Worm (Caenorhabditis elegans) whole organism, young adult: ENCODE data around the gene C39B5.10.

Source experiments
- B0035.1 ChIP-seq: sonication (generic microtip); optimal IDR thresholded peaks from 2 replicates; lab custom pipeline; 2016; ENCODE audit warnings: missing genetic modification characterization, mild to moderate bottlenecking, missing compliant biosample characterization, missing genotype, missing genetic modification reagents
- C06A6.2 ChIP-seq: fragments of 200-800 bp; sonication (Bioruptor generic); conservative IDR thresholded peaks from 2 replicates; pipeline ENCODE4 v1.3.6; 2022; ENCODE audit warnings: missing genetic modification characterization, missing compliant biosample characterization
- D2030.7 ChIP-seq: fragments of 200-800 bp; sonication (Bioruptor generic); IDR thresholded peaks from 2 replicates; pipeline ENCODE4 v1.3.6; 2022; ENCODE audit warnings: missing genetic modification reagents, missing genetic modification characterization, missing compliant biosample characterization
- F52B5.7 ChIP-seq: sonication (generic microtip); optimal IDR thresholded peaks from 2 replicates; lab custom pipeline; 2016; ENCODE audit warnings: mild to moderate bottlenecking, missing genetic modification characterization, missing compliant biosample characterization
- F57C9.4 ChIP-seq: sonication (generic microtip); optimal IDR thresholded peaks from 2 replicates; lab custom pipeline; 2017; ENCODE audit warnings: mild to moderate bottlenecking, missing genetic modification characterization, missing compliant biosample characterization
- T26A5.8 ChIP-seq: sonication (generic microtip); optimal IDR thresholded peaks from 2 replicates; lab custom pipeline; 2016; ENCODE audit warnings: missing genetic modification characterization, missing compliant biosample characterization
- Y95B8A.8 ChIP-seq: fragments of 200-800 bp; sonication (Bioruptor generic); IDR thresholded peaks from 2 replicates; pipeline ENCODE4 v1.3.6; 2022; ENCODE audit warnings: missing genetic modification reagents, missing genetic modification characterization, missing compliant biosample characterization
- ZK185.1 ChIP-seq: sonication (generic microtip); optimal IDR thresholded peaks from 2 replicates; lab custom pipeline; 2016; ENCODE audit warnings: mild to moderate bottlenecking, missing genetic modification characterization, missing compliant biosample characterization; ENCODE audit not compliant: poor library complexity, severe bottlenecking
- aptf-2 ChIP-seq: fragments of 200-800 bp; sonication (Bioruptor generic); conservative IDR thresholded peaks from 2 replicates; pipeline ENCODE4 v1.3.6; 2022; ENCODE audit warnings: missing genetic modification reagents, missing genetic modification characterization, missing compliant biosample characterization
- attf-5 ChIP-seq: fragments of 200-800 bp; sonication (Bioruptor generic); optimal IDR thresholded peaks from 2 replicates; lab custom pipeline; 2018; ENCODE audit warnings: mild to moderate bottlenecking, missing genetic modification characterization, missing compliant biosample characterization
- ceh-40 ChIP-seq: fragments of 200-800 bp; sonication (Bioruptor generic); IDR thresholded peaks from 2 replicates; pipeline ENCODE4 v1.3.6; 2022; ENCODE audit warnings: missing genetic modification characterization, missing compliant biosample characterization
- dox-1 ChIP-seq: fragments of 200-800 bp; sonication (Bioruptor generic); IDR thresholded peaks from 2 replicates; pipeline ENCODE4 v1.3.6; 2022; ENCODE audit warnings: missing genetic modification reagents, missing genetic modification characterization, missing compliant biosample characterization
- egl-44 ChIP-seq: fragments of 200-800 bp; sonication (Bioruptor generic); IDR thresholded peaks from 2 replicates; pipeline ENCODE4 v1.3.6; 2022; ENCODE audit warnings: missing genetic modification reagents, missing genetic modification characterization, missing compliant biosample characterization
- him-1 ChIP-seq: sonication (generic microtip); optimal IDR thresholded peaks from 2 replicates; lab custom pipeline; 2016; ENCODE audit warnings: missing genotype, missing genetic modification reagents, missing genetic modification characterization, missing compliant biosample characterization
- hlh-26 ChIP-seq: fragments of 200-800 bp; sonication (Bioruptor generic); conservative IDR thresholded peaks from 2 replicates; pipeline ENCODE4 v1.3.6; 2022; ENCODE audit warnings: missing genetic modification reagents, missing genetic modification characterization, missing compliant biosample characterization
- hmg-1.2 ChIP-seq: fragments of 200-800 bp; sonication (Bioruptor generic); IDR thresholded peaks from 2 replicates; pipeline ENCODE4 v1.3.6; 2022; ENCODE audit warnings: missing genetic modification reagents, missing genetic modification characterization, missing compliant biosample characterization
- let-526 ChIP-seq: fragments of 200-800 bp; sonication (Bioruptor generic); IDR thresholded peaks from 2 replicates; pipeline ENCODE4 v1.3.6; 2022; ENCODE audit warnings: missing genetic modification reagents, missing genetic modification characterization, missing compliant biosample characterization
- lsl-1 ChIP-seq: fragments of 200-800 bp; sonication (Bioruptor generic); optimal IDR thresholded peaks from 2 replicates; lab custom pipeline; 2018; ENCODE audit warnings: mild to moderate bottlenecking, missing genetic modification characterization, moderate library complexity, missing compliant biosample characterization
- lsy-27 ChIP-seq: sonication (generic microtip); optimal IDR thresholded peaks from 2 replicates; lab custom pipeline; 2017; ENCODE audit warnings: missing genetic modification characterization, mild to moderate bottlenecking, missing compliant biosample characterization, antibody characterized with exemption, missing genotype, borderline replicate concordance; ENCODE audit not compliant: insufficient read depth
- madf-3 ChIP-seq: fragments of 200-800 bp; sonication (Bioruptor generic); IDR thresholded peaks from 2 replicates; pipeline ENCODE4 v1.3.6; 2022; ENCODE audit warnings: missing genetic modification reagents, missing genetic modification characterization, missing compliant biosample characterization
- mcd-1 ChIP-seq: fragments of 200-800 bp; sonication (Bioruptor generic); IDR thresholded peaks from 2 replicates; pipeline ENCODE4 v1.3.6; 2022; ENCODE audit warnings: missing genetic modification reagents, missing genetic modification characterization, missing compliant biosample characterization
- nhr-27 ChIP-seq: fragments of 200-800 bp; sonication (Bioruptor generic); optimal IDR thresholded peaks from 2 replicates; lab custom pipeline; 2018; ENCODE audit warnings: mild to moderate bottlenecking, missing genetic modification characterization, moderate library complexity, missing compliant biosample characterization
- nhr-80 ChIP-seq: sonication (generic microtip); optimal IDR thresholded peaks from 2 replicates; lab custom pipeline; 2016; ENCODE audit warnings: missing genetic modification characterization, missing compliant biosample characterization
- pbrm-1 ChIP-seq: fragments of 200-800 bp; sonication (Bioruptor generic); IDR thresholded peaks from 2 replicates; pipeline ENCODE4 v1.3.6; 2022; ENCODE audit warnings: missing genetic modification reagents, missing genetic modification characterization, missing compliant biosample characterization
- rec-8 ChIP-seq, 2 experiments: sonication (generic microtip); optimal IDR thresholded peaks; 2 replicates each; lab custom pipeline; 2016; ENCODE audit warnings: mild to moderate bottlenecking in 2 of 2, missing genetic modification characterization in 2 of 2, missing genetic modification reagents in 2 of 2, missing genotype in 2 of 2, missing biosample characterization in 1 of 2, missing compliant biosample characterization in 1 of 2, moderate library complexity in 1 of 2
- tbx-9 ChIP-seq: sonication (generic microtip); optimal IDR thresholded peaks from 2 replicates; lab custom pipeline; 2016; ENCODE audit warnings: borderline replicate concordance, missing genetic modification characterization, inconsistent platforms, missing compliant biosample characterization
- tlf-1 ChIP-seq: fragments of 200-800 bp; sonication (Bioruptor generic); optimal IDR thresholded peaks from 2 replicates; lab custom pipeline; 2018; ENCODE audit warnings: mild to moderate bottlenecking, missing genetic modification characterization, missing compliant biosample characterization
- ztf-25 ChIP-seq: fragments of 200-800 bp; sonication (Bioruptor generic); IDR thresholded peaks from 2 replicates; pipeline ENCODE4 v1.3.6; 2022; ENCODE audit warnings: missing genetic modification reagents, missing genetic modification characterization, missing compliant biosample characterization
- ztf-3 ChIP-seq: fragments of 200-800 bp; sonication (Bioruptor generic); optimal IDR thresholded peaks from 2 replicates; lab custom pipeline; 2018; ENCODE audit warnings: mild to moderate bottlenecking, missing genetic modification characterization, missing compliant biosample characterization

C39B5.10 gene

DNA sequence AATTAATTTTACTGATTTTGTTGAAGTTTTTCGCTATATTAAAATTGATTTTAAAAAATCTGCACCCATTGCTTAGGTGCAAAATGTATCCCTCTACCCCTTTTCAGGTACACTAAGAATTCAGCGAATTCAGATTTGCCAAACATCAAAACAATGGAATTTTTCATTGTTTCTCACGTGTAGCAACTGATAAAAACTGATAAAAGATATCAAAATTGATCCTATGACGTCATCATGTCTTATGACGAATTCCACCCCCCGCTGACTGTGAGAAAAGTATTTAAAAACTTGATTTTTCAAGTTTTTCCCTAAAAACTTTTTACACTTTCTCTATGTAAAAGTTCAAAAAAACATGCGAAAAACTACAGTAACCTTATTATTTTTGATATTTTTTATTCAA lies 41.1 kb upstream of the C39B5.10 start, which contains the start of gene Y54F10BM.22:
Gene Y54F10BM.22 (plus strand): TSS at position 331 of the 400 bp plus-strand sequence.
- TF ChIP-seq C06A6.2 (GFP tag; lab: Robert Waterston, UW) (no peak), tlf-1 (no peak), F57C9.4 (tag; lab: Kevin White, UChicago) (no peak), lsl-1 (GFP tag; lab: Kevin White, UChicago) (no peak), rec-8 (tag; optimal IDR thresholded peaks at IDR 0.05; lab: Kevin White, UChicago) (no peak), ztf-25 (no peak)

DNA sequence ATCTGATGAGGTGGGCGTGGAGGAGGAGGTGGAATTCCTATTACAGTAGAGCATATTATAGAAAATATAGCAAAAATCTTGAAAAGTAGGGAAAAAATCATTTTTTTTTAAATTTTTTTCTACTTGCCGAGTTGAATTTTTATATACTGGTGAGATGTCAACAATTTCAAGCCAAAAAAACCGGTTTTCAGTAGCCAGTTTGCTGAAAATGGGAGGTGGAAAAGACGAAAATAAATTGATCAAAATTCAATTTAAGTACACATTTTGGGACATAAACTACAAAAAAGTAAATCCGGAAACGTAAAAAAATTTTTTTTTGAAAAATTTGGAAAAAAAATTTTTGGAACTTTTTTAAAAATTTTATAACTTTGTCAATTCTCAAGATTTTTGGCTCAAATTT lies 40.0 kb upstream of the C39B5.10 start, which contains the start of gene Y54F10BM.23:
Gene Y54F10BM.23 (minus strand): TSS at position 101 of the 400 bp plus-strand sequence.
- TF ChIP-seq hmg-1.2 (GFP tag; lab: Robert Waterston, UW) (no peak), F52B5.7 (tag; lab: Kevin White, UChicago) (no peak), ceh-40 (GFP tag; lab: Robert Waterston, UW) (no peak), him-1 (tag; lab: Kevin White, UChicago) (no peak), dox-1 (GFP tag; lab: Robert Waterston, UW) (no peak)

DNA sequence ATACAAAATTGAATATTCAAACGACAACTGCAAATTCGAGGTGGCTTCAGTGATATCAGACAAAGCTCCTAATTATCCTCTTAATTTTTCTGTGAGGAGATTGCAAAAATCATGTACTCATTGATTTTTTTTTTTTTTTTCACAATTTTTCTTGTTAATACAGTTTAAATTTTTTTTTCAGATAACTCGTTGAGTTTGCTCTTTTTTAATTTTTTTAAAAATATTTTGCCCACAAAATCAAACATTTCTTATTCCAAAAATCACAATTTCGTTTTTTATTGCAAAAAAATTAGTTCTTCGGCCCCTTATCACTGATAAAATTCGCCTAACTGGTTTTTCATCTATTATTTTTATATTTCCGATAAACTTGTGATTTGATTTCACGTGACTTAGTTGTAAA lies 37.4 kb upstream of the C39B5.10 start, which contains the start of gene Y54F10BM.21:
Gene Y54F10BM.21 (plus strand): TSS at position 301 of the 400 bp plus-strand sequence.
- TF ChIP-seq B0035.1 (tag; lab: Kevin White, UChicago) = no peak
- no peak for TF ChIP-seq T26A5.8 (tag; lab: Kevin White, UChicago)
- no peak for TF ChIP-seq ztf-3 (GFP tag; lab: Kevin White, UChicago)
- TF ChIP-seq egl-44 (GFP tag; lab: Robert Waterston, UW) = no peak
- TF ChIP-seq attf-5 (GFP tag; lab: Kevin White, UChicago) = no peak

DNA sequence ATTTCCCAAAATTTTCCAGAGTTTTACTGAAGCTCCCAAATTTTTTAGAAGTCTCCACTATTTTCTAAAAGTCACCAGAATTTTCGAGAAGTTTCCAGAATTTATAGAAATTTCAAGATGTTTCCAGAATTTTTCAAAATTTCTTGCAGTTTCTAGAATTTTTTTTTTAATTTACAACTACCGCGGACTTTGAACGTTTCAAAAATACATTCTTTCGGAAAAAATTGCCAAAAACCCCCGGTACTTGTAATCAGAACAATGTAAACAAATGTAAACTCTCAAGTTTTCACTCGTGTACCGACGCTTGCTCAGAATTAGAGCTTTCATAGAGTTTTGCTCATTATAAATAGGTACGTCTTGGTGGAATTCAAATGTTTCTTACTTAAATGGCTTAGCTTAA lies 33.3 kb upstream of the C39B5.10 start, which contains the start of gene fbxa-39:
Gene fbxa-39 (plus strand): TSS at position 301 of the 400 bp plus-strand sequence.
- no peak for TF ChIP-seq ZK185.1 (tag; lab: Kevin White, UChicago)
- TF ChIP-seq Y95B8A.8 (GFP tag; lab: Robert Waterston, UW) = no peak
- TF ChIP-seq pbrm-1 (GFP tag; lab: Robert Waterston, UW) = no peak
- no peak for TF ChIP-seq nhr-27 (tag; lab: Kevin White, UChicago)
- no peak for TF ChIP-seq lsy-27 (tag; lab: Kevin White, UChicago)
- TF ChIP-seq madf-3 (GFP tag; lab: Robert Waterston, UW) = no peak
- TF ChIP-seq aptf-2 (GFP tag; lab: Robert Waterston, UW) = no peak
- TF ChIP-seq D2030.7 (GFP tag; lab: Robert Waterston, UW) = no peak
- TF ChIP-seq let-526 (GFP tag; lab: Robert Waterston, UW) = no peak
- TF ChIP-seq hlh-26 (GFP tag; lab: Robert Waterston, UW) = no peak
- TF ChIP-seq tbx-9 = no peak

DNA sequence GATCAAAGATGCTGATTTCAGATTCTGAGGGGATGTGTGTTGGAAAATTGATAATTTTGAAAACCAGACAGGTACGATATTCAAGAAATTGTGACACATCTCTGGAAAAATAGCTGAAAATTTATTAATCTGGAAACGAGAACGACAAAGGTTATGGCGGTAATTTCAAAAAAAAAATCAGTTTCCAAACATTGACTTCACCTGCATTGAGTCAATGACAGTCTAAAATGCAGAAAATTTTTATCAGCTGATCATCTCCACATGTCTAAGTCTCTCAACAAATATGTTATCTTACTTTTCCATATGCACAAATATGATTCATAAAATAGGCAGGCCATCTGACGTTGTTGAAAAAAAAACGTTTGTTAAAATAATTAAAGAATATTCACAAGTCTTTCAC lies 32.6 kb upstream of the C39B5.10 start, which contains the start of gene fbxa-48:
Gene fbxa-48 (minus strand): TSS at position 101 of the 400 bp plus-strand sequence.
- TF ChIP-seq nhr-80 (peak; percentile 5), lsl-1 (GFP tag; lab: Kevin White, UChicago) (no peak)
- TF ChIP-seq, all 124 proteins: peak for 1

DNA sequence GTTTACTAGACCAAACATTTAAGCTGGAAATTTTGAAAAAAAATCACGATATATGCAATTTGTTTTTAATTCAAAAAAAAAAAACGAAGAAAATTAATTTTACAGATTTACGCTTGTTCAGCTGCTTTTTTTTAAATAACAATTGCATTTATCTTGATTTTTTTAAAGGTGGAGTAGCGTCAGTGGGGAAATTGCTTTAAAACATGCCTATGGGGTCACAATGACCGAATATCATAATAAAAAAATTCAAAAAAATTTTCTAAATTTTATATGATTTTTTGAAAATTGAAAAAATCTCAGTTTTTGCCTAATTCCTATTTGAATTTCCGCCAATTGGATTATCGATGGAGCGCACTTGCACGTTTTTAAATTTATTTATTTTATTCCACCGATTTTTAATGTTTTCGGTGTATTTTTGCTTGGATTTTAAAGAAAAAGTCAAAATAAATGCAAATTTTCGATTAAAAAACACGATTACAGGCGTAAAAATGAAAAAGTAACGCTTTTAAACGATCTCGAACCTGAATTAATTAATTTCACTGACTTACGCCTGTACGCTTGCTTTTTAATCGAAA lies 31.7 kb upstream of the C39B5.10 start:
- TF ChIP-seq mcd-1 (GFP tag; lab: Robert Waterston, UW) = peak; percentile 71; the same call in 1 of the 2 replicates
